Fruit fly (Drosophila melanogaster) whole organism, embryonic: ENCODE data around the gene CG7565.

ENCODE experiments used
- Asciz ChIP-seq: fragments of 200-800 bp; sonication (Bioruptor generic); optimal IDR thresholded peaks from 2 replicates; lab custom pipeline; 2017; ENCODE audit warnings: missing biosample characterization, mild to moderate bottlenecking, missing genetic modification characterization, missing genetic modification reagents
- Bdp1 ChIP-seq: fragments of 200-800 bp; sonication (Bioruptor generic); optimal IDR thresholded peaks from 3 replicates; lab custom pipeline; 2016; ENCODE audit warnings: missing biosample characterization, missing genetic modification characterization
- BtbVII ChIP-seq: fragments of 200-800 bp; sonication (Bioruptor generic); optimal IDR thresholded peaks from 3 replicates; lab custom pipeline; 2017; ENCODE audit warnings: missing biosample characterization, mild to moderate bottlenecking, missing genetic modification characterization
- CG12769 ChIP-seq: fragments of 200-800 bp; sonication (Bioruptor generic); optimal IDR thresholded peaks from 2 replicates; lab custom pipeline; 2019; ENCODE audit warnings: missing biosample characterization, mild to moderate bottlenecking, missing genetic modification characterization, moderate library complexity
- CG13894 ChIP-seq: fragments of 200-800 bp; sonication (Bioruptor generic); optimal IDR thresholded peaks from 3 replicates; lab custom pipeline; 2018; ENCODE audit warnings: missing biosample characterization, mild to moderate bottlenecking, missing genetic modification characterization, moderate library complexity
- CG15269 ChIP-seq: fragments of 200-800 bp; sonication (Bioruptor generic); optimal IDR thresholded peaks from 2 replicates; lab custom pipeline; 2018; ENCODE audit warnings: missing biosample characterization, mild to moderate bottlenecking, missing genetic modification characterization, moderate library complexity
- CG18599 ChIP-seq: fragments of 200-800 bp; sonication (Bioruptor generic); optimal IDR thresholded peaks from 3 replicates; lab custom pipeline; 2017; ENCODE audit warnings: missing biosample characterization, missing genetic modification characterization, mild to moderate bottlenecking, moderate library complexity, missing genetic modification reagents
- CG2116 ChIP-seq: fragments of 200-800 bp; sonication (Bioruptor generic); optimal IDR thresholded peaks from 3 replicates; lab custom pipeline; 2018; ENCODE audit warnings: missing biosample characterization, mild to moderate bottlenecking, missing genetic modification characterization
- CG2678 ChIP-seq: fragments of 200-800 bp; sonication (Bioruptor generic); optimal IDR thresholded peaks from 3 replicates; lab custom pipeline; 2019; ENCODE audit warnings: missing biosample characterization, mild to moderate bottlenecking, missing genetic modification characterization, moderate library complexity
- CG2889 ChIP-seq: fragments of 200-800 bp; sonication (Bioruptor generic); IDR thresholded peaks from 3 replicates; pipeline ENCODE4 v1.3.6; 2022; ENCODE audit warnings: missing biosample characterization, missing genetic modification characterization
- CG3407 ChIP-seq: fragments of 200-800 bp; sonication (Bioruptor generic); optimal IDR thresholded peaks from 2 replicates; lab custom pipeline; 2018; ENCODE audit warnings: missing biosample characterization, mild to moderate bottlenecking, missing genetic modification characterization
- CG34376 ChIP-seq: fragments of 200-800 bp; sonication (Bioruptor generic); optimal IDR thresholded peaks from 2 replicates; lab custom pipeline; 2018; ENCODE audit warnings: missing biosample characterization, mild to moderate bottlenecking, missing genetic modification characterization
- CG34422 ChIP-seq: fragments of 200-800 bp; sonication (Bioruptor generic); IDR thresholded peaks from 3 replicates; pipeline ENCODE4 v1.3.6; 2022; ENCODE audit warnings: missing biosample characterization, missing genetic modification characterization
- CG4282 ChIP-seq: fragments of 200-800 bp; sonication (Bioruptor generic); optimal IDR thresholded peaks from 2 replicates; lab custom pipeline; 2016; ENCODE audit warnings: missing biosample characterization, missing genetic modification characterization
- CG4328 ChIP-seq: fragments of 200-800 bp; sonication (Bioruptor generic); optimal IDR thresholded peaks from 3 replicates; lab custom pipeline; 2017; ENCODE audit warnings: missing biosample characterization, missing genetic modification reagents, missing genetic modification characterization
- CG4854 ChIP-seq: fragments of 200-800 bp; sonication (Bioruptor generic); optimal IDR thresholded peaks from 2 replicates; lab custom pipeline; 2016; ENCODE audit warnings: missing biosample characterization, missing genetic modification characterization, inconsistent platforms
- CG6272 ChIP-seq: fragments of 200-800 bp; sonication (Bioruptor generic); IDR thresholded peaks from 2 replicates; pipeline ENCODE4 v1.3.6; 2022; ENCODE audit warnings: missing biosample characterization, missing genetic modification characterization
- CG6689 ChIP-seq: fragments of 200-800 bp; sonication (Bioruptor generic); IDR thresholded peaks from 2 replicates; pipeline ENCODE4 v1.3.6; 2022; ENCODE audit warnings: missing biosample characterization, missing genetic modification characterization
- CG7987 ChIP-seq: fragments of 200-800 bp; sonication (Bioruptor generic); optimal IDR thresholded peaks from 2 replicates; lab custom pipeline; 2018; ENCODE audit warnings: missing biosample characterization, mild to moderate bottlenecking, missing genetic modification characterization, moderate library complexity
- CG8281 ChIP-seq: fragments of 200-800 bp; sonication (Bioruptor generic); optimal IDR thresholded peaks from 2 replicates; lab custom pipeline; 2018; ENCODE audit warnings: missing biosample characterization, mild to moderate bottlenecking, missing genetic modification characterization, moderate library complexity
- CG8290 ChIP-seq, 3 experiments: fragments of 200-800 bp; sonication (Bioruptor generic); optimal IDR thresholded peaks; 2 replicates each; lab custom pipeline; 2016 to 2019; ENCODE audit warnings: missing biosample characterization in 3 of 3, missing genetic modification characterization in 3 of 3, mild to moderate bottlenecking in 2 of 3, moderate library complexity in 1 of 3
- CG9215 ChIP-seq: fragments of 200-800 bp; sonication (Bioruptor generic); IDR thresholded peaks from 2 replicates; pipeline ENCODE4 v1.3.6; 2022; ENCODE audit warnings: missing biosample characterization, missing genetic modification characterization
- CG9797 ChIP-seq: fragments of 200-800 bp; sonication (Bioruptor generic); optimal IDR thresholded peaks from 3 replicates; lab custom pipeline; 2018; ENCODE audit warnings: missing biosample characterization, mild to moderate bottlenecking, missing genetic modification characterization
- CrebB ChIP-seq: fragments of 200-800 bp; sonication (Bioruptor generic); optimal IDR thresholded peaks from 3 replicates; lab custom pipeline; 2018; ENCODE audit warnings: missing biosample characterization, mild to moderate bottlenecking, missing genetic modification characterization
- Dad ChIP-seq: fragments of 200-800 bp; sonication (Bioruptor generic); optimal IDR thresholded peaks from 3 replicates; lab custom pipeline; 2016; ENCODE audit warnings: missing biosample characterization, missing genetic modification characterization
- Eip74EF ChIP-seq, 2 experiments: fragments of 200-800 bp in 1 of 2; fragments of >200 bp in 1 of 2; sonication (Bioruptor generic) in 1 of 2; optimal IDR thresholded peaks; 2 replicates each; lab custom pipeline; 2017 to 2019; ENCODE audit warnings: missing biosample characterization in 2 of 2, missing genetic modification characterization in 2 of 2, mild to moderate bottlenecking in 1 of 2, moderate library complexity in 1 of 2
- Fer3 ChIP-seq: fragments of 200-800 bp; sonication (Bioruptor generic); optimal IDR thresholded peaks from 2 replicates; lab custom pipeline; 2018; ENCODE audit warnings: missing biosample characterization, mild to moderate bottlenecking, missing genetic modification characterization, moderate library complexity
- Hey ChIP-seq: fragments of 200-800 bp; sonication (Bioruptor generic); optimal IDR thresholded peaks from 3 replicates; lab custom pipeline; 2018; ENCODE audit warnings: missing biosample characterization, mild to moderate bottlenecking, missing genetic modification characterization
- Pdp1 ChIP-seq, 2 experiments: fragments of 200-800 bp; sonication (Bioruptor generic); optimal IDR thresholded peaks; 3 replicates each; lab custom pipeline; 2016; ENCODE audit warnings: missing biosample characterization in 2 of 2, missing genetic modification characterization in 2 of 2, mild to moderate bottlenecking in 1 of 2, moderate library complexity in 1 of 2
- Rfx ChIP-seq: fragments of 200-800 bp; sonication (Bioruptor generic); IDR thresholded peaks from 2 replicates; pipeline ENCODE4 v1.3.6; 2022; ENCODE audit warnings: missing biosample characterization, missing genetic modification characterization
- Vsx1 ChIP-seq: fragments of 200-800 bp; sonication (Bioruptor generic); optimal IDR thresholded peaks from 2 replicates; lab custom pipeline; 2017; ENCODE audit warnings: missing biosample characterization, mild to moderate bottlenecking, missing genetic modification characterization, missing genetic modification reagents
- bab2 ChIP-seq: fragments of 200-800 bp; sonication (Bioruptor generic); optimal IDR thresholded peaks from 2 replicates; lab custom pipeline; 2016; ENCODE audit warnings: missing biosample characterization, missing genetic modification characterization
- bsh ChIP-seq, 2 experiments: fragments of 200-800 bp; sonication (Bioruptor generic); optimal IDR thresholded peaks; 2 replicates each; lab custom pipeline; 2017 to 2018; ENCODE audit warnings: mild to moderate bottlenecking in 2 of 2, missing biosample characterization in 2 of 2, missing genetic modification characterization in 2 of 2, moderate library complexity in 1 of 2
- dysf ChIP-seq: fragments of 200-800 bp; sonication (Bioruptor generic); IDR thresholded peaks from 3 replicates; pipeline ENCODE4 v1.3.6; 2022; ENCODE audit warnings: missing biosample characterization, missing genetic modification characterization
- exex ChIP-seq: fragments of 200-800 bp; sonication (Bioruptor generic); optimal IDR thresholded peaks from 4 replicates; lab custom pipeline; 2018; ENCODE audit warnings: missing biosample characterization, mild to moderate bottlenecking, missing genetic modification characterization, moderate library complexity
- ftz-f1 ChIP-seq: fragments of 200-800 bp; sonication (Bioruptor generic); optimal IDR thresholded peaks from 2 replicates; lab custom pipeline; 2016; ENCODE audit warnings: missing biosample characterization, missing genetic modification characterization
- gem ChIP-seq: fragments of 200-800 bp; sonication (Bioruptor generic); optimal IDR thresholded peaks from 2 replicates; lab custom pipeline; 2019; ENCODE audit warnings: missing biosample characterization, mild to moderate bottlenecking, missing genetic modification characterization, moderate library complexity
- grn ChIP-seq: fragments of 200-800 bp; sonication (Bioruptor generic); optimal IDR thresholded peaks from 3 replicates; lab custom pipeline; 2017; ENCODE audit warnings: missing biosample characterization, missing genetic modification characterization
- gro ChIP-seq: fragments of 200-800 bp; sonication (Bioruptor generic); optimal IDR thresholded peaks from 2 replicates; lab custom pipeline; 2016; ENCODE audit warnings: missing biosample characterization, missing genetic modification characterization
- lab ChIP-seq: fragments of 200-800 bp; sonication (Bioruptor generic); optimal IDR thresholded peaks from 3 replicates; lab custom pipeline; 2017; ENCODE audit warnings: missing biosample characterization, missing genetic modification characterization, mild to moderate bottlenecking, moderate library complexity, missing genetic modification reagents
- mirr ChIP-seq: fragments of 200-800 bp; sonication (Bioruptor generic); optimal IDR thresholded peaks from 3 replicates; lab custom pipeline; 2018; ENCODE audit warnings: missing biosample characterization, mild to moderate bottlenecking, missing genetic modification characterization
- nau ChIP-seq: fragments of 200-800 bp; sonication (Bioruptor generic); optimal IDR thresholded peaks from 3 replicates; lab custom pipeline; 2017; ENCODE audit warnings: missing biosample characterization, mild to moderate bottlenecking, missing genetic modification characterization, missing genetic modification reagents
- rib ChIP-seq: fragments of 200-800 bp; sonication (Bioruptor generic); IDR thresholded peaks from 2 replicates; pipeline ENCODE4 v1.3.6; 2022; ENCODE audit warnings: missing biosample characterization, missing genetic modification characterization
- scrt ChIP-seq: fragments of 200-800 bp; sonication (Bioruptor generic); optimal IDR thresholded peaks from 2 replicates; lab custom pipeline; 2018; ENCODE audit warnings: missing biosample characterization, mild to moderate bottlenecking, missing genetic modification characterization, moderate library complexity
- sens-2 ChIP-seq: fragments of 200-800 bp; sonication (Bioruptor generic); IDR thresholded peaks from 2 replicates; pipeline ENCODE4 v1.3.6; 2022; ENCODE audit warnings: missing biosample characterization, missing genetic modification characterization
- sug ChIP-seq: fragments of 200-800 bp; optimal IDR thresholded peaks from 2 replicates; lab custom pipeline; 2019; ENCODE audit warnings: missing biosample characterization, mild to moderate bottlenecking, missing genetic modification characterization, moderate library complexity
- tin ChIP-seq: fragments of 200-800 bp; sonication (Bioruptor generic); optimal IDR thresholded peaks from 3 replicates; lab custom pipeline; 2016; ENCODE audit warnings: missing biosample characterization, missing genetic modification characterization
- unpg ChIP-seq: fragments of 200-800 bp; sonication (Bioruptor generic); optimal IDR thresholded peaks from 3 replicates; lab custom pipeline; 2018; ENCODE audit warnings: missing biosample characterization, mild to moderate bottlenecking, missing genetic modification characterization, moderate library complexity
- zf30C ChIP-seq: fragments of 200-800 bp; sonication (Bioruptor generic); optimal IDR thresholded peaks from 3 replicates; lab custom pipeline; 2018; ENCODE audit warnings: missing biosample characterization, mild to moderate bottlenecking, missing genetic modification characterization

Gene CG7565

dm6 chr3L:8093553-8093952, 2.0 kb upstream of the CG7565 start (continued):
- no peak for TF ChIP-seq CG4282 (GFP tag; lab: Kevin White, UChicago)
- TF ChIP-seq dysf (GFP tag; lab: Robert Waterston, UW) = peak; percentile 20; the same call in 1 of the 3 replicates
- TF ChIP-seq CrebB (tag; lab: Kevin White, UChicago) = peak; percentile 0
- no peak for TF ChIP-seq CG34422 (GFP tag; lab: Robert Waterston, UW)
- TF ChIP-seq CG2678 = peak; percentile 64
- peak; percentile 34 for TF ChIP-seq gem (tag; lab: Kevin White, UChicago)
- TF ChIP-seq BtbVII (GFP tag; lab: Kevin White, UChicago) = peak; percentile 8
- TF ChIP-seq Vsx1 (GFP tag; lab: Kevin White, UChicago) = peak; percentile 53
- peak; percentile 88 for TF ChIP-seq sug (tag; lab: Kevin White, UChicago)
- peak; percentile 39 for TF ChIP-seq Asciz (GFP tag; lab: Kevin White, UChicago)
- peak in 1 of 2 experiments; percentile 60 for TF ChIP-seq Pdp1 (GFP tag; optimal IDR thresholded peaks at IDR 0.05; lab: Kevin White, UChicago)
- peak in 1 of 2 experiments; percentile 17 for TF ChIP-seq bsh (GFP tag; optimal IDR thresholded peaks at IDR 0.05; lab: Kevin White, UChicago)
- TF ChIP-seq mirr = peak; percentile 92
- peak; percentile 42 for TF ChIP-seq CG12769 (tag; lab: Kevin White, UChicago)
- TF ChIP-seq sens-2 = no peak
- TF ChIP-seq Fer3 (tag; lab: Kevin White, UChicago) = peak; percentile 36
- no peak for TF ChIP-seq CG3407 (GFP tag; lab: Kevin White, UChicago)
- peak; percentile 13 for TF ChIP-seq CG2116 (GFP tag; lab: Kevin White, UChicago)
- TF ChIP-seq CG6272 = no peak
- no peak for TF ChIP-seq zf30C (GFP tag; lab: Kevin White, UChicago)
- peak; percentile 99 for TF ChIP-seq exex (tag; lab: Kevin White, UChicago)
- peak; percentile 0 for TF ChIP-seq scrt (GFP tag; lab: Kevin White, UChicago)
- peak; percentile 95 for TF ChIP-seq CG34376 (GFP tag; lab: Kevin White, UChicago)
- TF ChIP-seq bab2 (GFP tag; lab: Kevin White, UChicago) = peak; percentile 1
- TF ChIP-seq CG4328 = peak; percentile 18
- TF ChIP-seq CG2889 (GFP tag; lab: Robert Waterston, UW) = no peak
- TF ChIP-seq ftz-f1 = peak; percentile 57
- peak; percentile 11 for TF ChIP-seq unpg (GFP tag; lab: Kevin White, UChicago)
- TF ChIP-seq tin (GFP tag; lab: Kevin White, UChicago) = no peak
- TF ChIP-seq CG6689 (GFP tag; lab: Robert Waterston, UW) = no peak
- peak; percentile 68 for TF ChIP-seq gro (GFP tag; lab: Kevin White, UChicago)
- TF ChIP-seq CG4854 = no peak
- TF ChIP-seq Eip74EF (GFP tag; optimal IDR thresholded peaks at IDR 0.05; lab: Kevin White, UChicago) = peak in 1 of 2 experiments; percentile 2
- no peak for TF ChIP-seq rib (GFP tag; lab: Robert Waterston, UW)
- peak; percentile 39; the same call in 1 of the 2 replicates for TF ChIP-seq Rfx (GFP tag; lab: Robert Waterston, UW)
- TF ChIP-seq nau (GFP tag; lab: Kevin White, UChicago) = peak; percentile 67
- TF ChIP-seq Dad (GFP tag; lab: Kevin White, UChicago) = no peak
- no peak for TF ChIP-seq CG8290 (GFP tag; optimal IDR thresholded peaks at IDR 0.05; lab: Kevin White, UChicago)
- TF ChIP-seq CG8290 (tag; optimal IDR thresholded peaks at IDR 0.05; lab: Kevin White, UChicago) = peak in 1 of 2 experiments; percentile 54
- TF ChIP-seq CG8281 = peak; percentile 77
- TF ChIP-seq CG7987 (GFP tag; lab: Kevin White, UChicago) = peak; percentile 65
- TF ChIP-seq lab (GFP tag; lab: Kevin White, UChicago) = peak; percentile 64
- peak; percentile 44 for TF ChIP-seq CG15269
- no peak for TF ChIP-seq CG9215 (GFP tag; lab: Robert Waterston, UW)
- TF ChIP-seq grn (GFP tag; lab: Kevin White, UChicago) = peak; percentile 79
- TF ChIP-seq CG18599 = peak; percentile 48
- TF ChIP-seq CG9797 = no peak
- no peak for TF ChIP-seq Bdp1
- peak; percentile 21 for TF ChIP-seq CG13894 (tag; lab: Kevin White, UChicago)
- peak; percentile 47 for TF ChIP-seq Hey (tag; lab: Kevin White, UChicago)
